Fruit fly (Drosophila melanogaster) whole organism, embryonic: ENCODE measurements around the gene CG2962.

Experiments used
- Bdp1 ChIP-seq: fragments of 200-800 bp; sonication (Bioruptor generic); optimal IDR thresholded peaks from 3 replicates; lab custom pipeline; 2016; ENCODE audit warnings: missing biosample characterization, missing genetic modification characterization
- C15 ChIP-seq: fragments of 200-800 bp; sonication (Bioruptor generic); IDR thresholded peaks from 3 replicates; pipeline ENCODE4 v1.3.6; 2022; ENCODE audit warnings: missing biosample characterization, missing genetic modification characterization
- CG11456 ChIP-seq: fragments of 200-800 bp; sonication (Bioruptor generic); IDR thresholded peaks from 3 replicates; pipeline ENCODE4 v1.3.6; 2022; ENCODE audit warnings: missing biosample characterization, missing genetic modification characterization
- CG12071 ChIP-seq: fragments of 200-800 bp; sonication (Bioruptor generic); optimal IDR thresholded peaks from 3 replicates; lab custom pipeline; 2018; ENCODE audit warnings: missing biosample characterization, mild to moderate bottlenecking, missing genetic modification characterization
- CG12391 ChIP-seq: fragments of 200-800 bp; sonication (Bioruptor generic); optimal IDR thresholded peaks from 3 replicates; lab custom pipeline; 2018; ENCODE audit warnings: missing biosample characterization, mild to moderate bottlenecking, missing genetic modification characterization, moderate library complexity
- CG13296 ChIP-seq: fragments of 200-800 bp; sonication (Bioruptor generic); optimal IDR thresholded peaks from 3 replicates; lab custom pipeline; 2018; ENCODE audit warnings: missing biosample characterization, mild to moderate bottlenecking, missing genetic modification characterization
- CG15601 ChIP-seq: fragments of 200-800 bp; sonication (Bioruptor generic); optimal IDR thresholded peaks from 3 replicates; lab custom pipeline; 2019; ENCODE audit warnings: missing biosample characterization, mild to moderate bottlenecking, missing genetic modification characterization, moderate library complexity
- CG16779 ChIP-seq: fragments of 200-800 bp; sonication (Bioruptor generic); IDR thresholded peaks from 2 replicates; pipeline ENCODE4 v1.3.6; 2022; ENCODE audit warnings: missing biosample characterization, missing genetic modification characterization
- CG16863 ChIP-seq: fragments of 200-800 bp; sonication (Bioruptor generic); optimal IDR thresholded peaks from 3 replicates; lab custom pipeline; 2016; ENCODE audit warnings: missing biosample characterization, missing genetic modification characterization
- CG18262 ChIP-seq: fragments of 200-800 bp; optimal IDR thresholded peaks from 3 replicates; lab custom pipeline; 2019; ENCODE audit warnings: missing biosample characterization, mild to moderate bottlenecking, missing genetic modification characterization, moderate library complexity
- CG18476 ChIP-seq: fragments of 200-800 bp; sonication (Bioruptor generic); optimal IDR thresholded peaks from 2 replicates; lab custom pipeline; 2016; ENCODE audit warnings: missing biosample characterization, mild to moderate bottlenecking, missing genetic modification characterization
- CG2120 ChIP-seq: fragments of 200-800 bp; sonication (Bioruptor generic); optimal IDR thresholded peaks from 3 replicates; lab custom pipeline; 2016; ENCODE audit warnings: missing biosample characterization, missing genetic modification characterization
- CG2889 ChIP-seq: fragments of 200-800 bp; sonication (Bioruptor generic); IDR thresholded peaks from 3 replicates; pipeline ENCODE4 v1.3.6; 2022; ENCODE audit warnings: missing biosample characterization, missing genetic modification characterization
- CG3995 ChIP-seq: fragments of 200-800 bp; sonication (Bioruptor generic); optimal IDR thresholded peaks from 3 replicates; lab custom pipeline; 2016; ENCODE audit warnings: missing biosample characterization, missing genetic modification characterization
- CG4707 ChIP-seq: fragments of 200-800 bp; sonication (Bioruptor generic); optimal IDR thresholded peaks from 2 replicates; lab custom pipeline; 2018; ENCODE audit warnings: missing biosample characterization, mild to moderate bottlenecking, missing genetic modification characterization, moderate library complexity
- CG5245 ChIP-seq: fragments of 200-800 bp; sonication (Bioruptor generic); optimal IDR thresholded peaks from 3 replicates; lab custom pipeline; 2016; ENCODE audit warnings: missing biosample characterization, missing genetic modification characterization
- CG6813 ChIP-seq: fragments of 200-800 bp; sonication (Bioruptor generic); optimal IDR thresholded peaks from 2 replicates; lab custom pipeline; 2017; ENCODE audit warnings: missing biosample characterization, missing genetic modification characterization, mild to moderate bottlenecking, moderate library complexity, missing genetic modification reagents
- CG7987 ChIP-seq: fragments of 200-800 bp; sonication (Bioruptor generic); optimal IDR thresholded peaks from 2 replicates; lab custom pipeline; 2018; ENCODE audit warnings: missing biosample characterization, mild to moderate bottlenecking, missing genetic modification characterization, moderate library complexity
- CG9609 ChIP-seq: fragments of 200-800 bp; sonication (Bioruptor generic); optimal IDR thresholded peaks from 3 replicates; lab custom pipeline; 2016; ENCODE audit warnings: missing biosample characterization, missing genetic modification characterization
- Chrac-16 ChIP-seq: fragments of 200-800 bp; sonication (Bioruptor generic); optimal IDR thresholded peaks from 3 replicates; lab custom pipeline; 2016; ENCODE audit warnings: missing biosample characterization, missing genetic modification characterization
- D19B ChIP-seq: fragments of 200-800 bp; sonication (Bioruptor generic); optimal IDR thresholded peaks from 2 replicates; lab custom pipeline; 2017; ENCODE audit warnings: missing biosample characterization, mild to moderate bottlenecking, missing genetic modification characterization
- HLH3B ChIP-seq: fragments of 200-800 bp; sonication (Bioruptor generic); IDR thresholded peaks from 2 replicates; pipeline ENCODE4 v1.3.6; 2022; ENCODE audit warnings: missing biosample characterization, missing genetic modification characterization
- Hmx ChIP-seq: fragments of 200-800 bp; sonication (Bioruptor generic); optimal IDR thresholded peaks from 2 replicates; lab custom pipeline; 2016; ENCODE audit warnings: missing biosample characterization, missing genetic modification characterization
- Mes4 ChIP-seq: fragments of 200-800 bp; sonication (Bioruptor generic); optimal IDR thresholded peaks from 2 replicates; lab custom pipeline; 2016; ENCODE audit warnings: missing biosample characterization, missing genetic modification characterization
- Myb ChIP-seq: fragments of 200-800 bp; sonication (Bioruptor generic); optimal IDR thresholded peaks from 2 replicates; lab custom pipeline; 2016; ENCODE audit warnings: missing biosample characterization, missing genetic modification characterization
- PHDP ChIP-seq: fragments of 200-800 bp; sonication (Bioruptor generic); optimal IDR thresholded peaks from 3 replicates; lab custom pipeline; 2018; ENCODE audit warnings: missing biosample characterization, mild to moderate bottlenecking, missing genetic modification characterization, moderate library complexity
- Scr ChIP-seq: fragments of 200-800 bp; sonication (Bioruptor generic); IDR thresholded peaks from 2 replicates; pipeline ENCODE4 v1.3.6; 2022; ENCODE audit warnings: missing biosample characterization, missing genetic modification characterization; ENCODE audit not compliant: partially characterized antibody
- Sox102F ChIP-seq: fragments of 200-800 bp; sonication (Bioruptor generic); optimal IDR thresholded peaks from 2 replicates; lab custom pipeline; 2018; ENCODE audit warnings: missing biosample characterization, mild to moderate bottlenecking, missing genetic modification characterization, moderate library complexity
- ab ChIP-seq: fragments of 200-800 bp; sonication (Bioruptor generic); optimal IDR thresholded peaks from 2 replicates; lab custom pipeline; 2016; ENCODE audit warnings: missing biosample characterization, missing genetic modification characterization
- ash1 ChIP-seq: fragments of 200-800 bp; sonication (Bioruptor generic); optimal IDR thresholded peaks from 2 replicates; lab custom pipeline; 2018; ENCODE audit warnings: missing biosample characterization, mild to moderate bottlenecking, missing genetic modification characterization
- bab2 ChIP-seq: fragments of 200-800 bp; sonication (Bioruptor generic); optimal IDR thresholded peaks from 2 replicates; lab custom pipeline; 2016; ENCODE audit warnings: missing biosample characterization, missing genetic modification characterization
- cad ChIP-seq: fragments of >200 bp; optimal IDR thresholded peaks from 2 replicates; lab custom pipeline; 2017; ENCODE audit warnings: missing biosample characterization, missing genetic modification characterization
- caup ChIP-seq: fragments of 200-800 bp; sonication (Bioruptor generic); optimal IDR thresholded peaks from 3 replicates; lab custom pipeline; 2017; ENCODE audit warnings: missing biosample characterization, mild to moderate bottlenecking, missing genetic modification characterization, moderate library complexity; ENCODE audit not compliant: severe bottlenecking
- chn ChIP-seq: fragments of 200-800 bp; sonication (Bioruptor generic); optimal IDR thresholded peaks from 2 replicates; lab custom pipeline; 2016; ENCODE audit warnings: missing biosample characterization, missing genetic modification characterization
- ci ChIP-seq: fragments of 200-800 bp; sonication (Bioruptor generic); IDR thresholded peaks from 3 replicates; pipeline ENCODE4 v1.3.6; 2022; ENCODE audit warnings: missing biosample characterization, missing genetic modification characterization
- croc ChIP-seq: fragments of 200-800 bp; sonication (Bioruptor generic); conservative IDR thresholded peaks from 3 replicates; pipeline ENCODE4 v1.3.6; 2022; ENCODE audit warnings: missing biosample characterization, missing genetic modification characterization
- dmrt11E ChIP-seq: fragments of 200-800 bp; sonication (Bioruptor generic); optimal IDR thresholded peaks from 3 replicates; lab custom pipeline; 2018; ENCODE audit warnings: missing biosample characterization, mild to moderate bottlenecking, missing genetic modification characterization, moderate library complexity
- dpn ChIP-seq, 2 experiments: fragments of 200-800 bp; sonication (Bioruptor generic); optimal IDR thresholded peaks; 3 replicates each; lab custom pipeline; 2016; ENCODE audit warnings: missing biosample characterization in 2 of 2, missing genetic modification characterization in 2 of 2
- emc ChIP-seq: fragments of 200-800 bp; sonication (Bioruptor generic); optimal IDR thresholded peaks from 2 replicates; lab custom pipeline; 2016; ENCODE audit warnings: missing biosample characterization, missing genetic modification characterization
- fd64A ChIP-seq: fragments of 200-800 bp; sonication (Bioruptor generic); optimal IDR thresholded peaks from 3 replicates; lab custom pipeline; 2018; ENCODE audit warnings: missing biosample characterization, mild to moderate bottlenecking, missing genetic modification characterization
- gce ChIP-seq: fragments of 200-800 bp; sonication (Bioruptor generic); IDR thresholded peaks from 3 replicates; pipeline ENCODE4 v1.3.6; 2022; ENCODE audit warnings: missing biosample characterization, missing genetic modification characterization
- jigr1 ChIP-seq: fragments of 200-800 bp; sonication (Bioruptor generic); IDR thresholded peaks from 3 replicates; pipeline ENCODE4 v1.3.6; 2022; ENCODE audit warnings: missing biosample characterization, missing genetic modification characterization
- kni ChIP-seq: fragments of 200-800 bp; sonication (Bioruptor generic); optimal IDR thresholded peaks from 3 replicates; lab custom pipeline; 2017; ENCODE audit warnings: mild to moderate bottlenecking, missing biosample characterization, missing genetic modification reagents, missing genetic modification characterization
- mirr ChIP-seq: fragments of 200-800 bp; sonication (Bioruptor generic); optimal IDR thresholded peaks from 3 replicates; lab custom pipeline; 2018; ENCODE audit warnings: missing biosample characterization, mild to moderate bottlenecking, missing genetic modification characterization
- nmo ChIP-seq: fragments of 200-800 bp; sonication (Bioruptor generic); optimal IDR thresholded peaks from 2 replicates; lab custom pipeline; 2018; ENCODE audit warnings: missing biosample characterization, mild to moderate bottlenecking, missing genetic modification characterization, moderate library complexity
- prd ChIP-seq, 3 experiments: fragments of >200 bp in 2 of 3; fragments of 200-800 bp in 1 of 3; sonication (Bioruptor generic) in 1 of 3; optimal IDR thresholded peaks in 2 of 3; IDR thresholded peaks in 1 of 3; 2 replicates in 2 of 3; 3 replicates in 1 of 3; pipeline versions ENCODE4 v1.3.6 to Lab custom; 2017 to 2022; ENCODE audit warnings: missing biosample characterization in 1 of 3, missing genetic modification characterization in 1 of 3
- pum ChIP-seq: fragments of 200-800 bp; sonication (Bioruptor generic); optimal IDR thresholded peaks from 2 replicates; lab custom pipeline; 2016; ENCODE audit warnings: missing biosample characterization, missing genetic modification characterization
- rib ChIP-seq: fragments of 200-800 bp; sonication (Bioruptor generic); IDR thresholded peaks from 2 replicates; pipeline ENCODE4 v1.3.6; 2022; ENCODE audit warnings: missing biosample characterization, missing genetic modification characterization
- ro ChIP-seq: fragments of 200-800 bp; sonication (Bioruptor generic); IDR thresholded peaks from 2 replicates; pipeline ENCODE4 v1.3.6; 2022; ENCODE audit warnings: missing biosample characterization, missing genetic modification characterization

Gene CG2962

dm6 chrX:10265213-10266017 lies 49.0 kb upstream of the CG2962 start, which contains the start of gene CG12643 (continued):
- TF ChIP-seq Scr (GFP tag; lab: Robert Waterston, UW) (no peak), prd (optimal IDR thresholded peaks at IDR 0.05; lab: Kevin White, UChicago) (no peak), prd (GFP tag; IDR thresholded peaks at IDR 0.05; lab: Robert Waterston, UW) (peak; percentile 94), Sox102F (GFP tag; lab: Kevin White, UChicago) (peak; percentile 95), emc (GFP tag; lab: Kevin White, UChicago) (peak; percentile 89), CG9609 (GFP tag; lab: Kevin White, UChicago) (peak; percentile 96), PHDP (tag; lab: Kevin White, UChicago) (peak; percentile 84), gce (GFP tag; lab: Robert Waterston, UW) (peak; percentile 87), dmrt11E (peak; percentile 67), Chrac-16 (GFP tag; lab: Kevin White, UChicago) (peak; percentile 86), Myb (GFP tag; lab: Kevin White, UChicago) (peak; percentile 83), CG18476 (peak; percentile 82), CG16863 (GFP tag; lab: Kevin White, UChicago) (peak; percentile 94), croc (GFP tag; lab: Robert Waterston, UW) (peak; percentile 84), CG6813 (GFP tag; lab: Kevin White, UChicago) (peak; percentile 83), ci (GFP tag; lab: Robert Waterston, UW) (peak; percentile 98), nmo (GFP tag; lab: Kevin White, UChicago) (peak; percentile 86), ro (GFP tag; lab: Robert Waterston, UW) (peak; percentile 75), CG2889 (GFP tag; lab: Robert Waterston, UW) (peak; percentile 84), dpn (GFP tag; optimal IDR thresholded peaks at IDR 0.05; lab: Kevin White, UChicago) (peak; percentile 94), CG7987 (GFP tag; lab: Kevin White, UChicago) (peak; percentile 64), cad (no peak), HLH3B (peak; percentile 95), CG12391 (tag; lab: Kevin White, UChicago) (peak; percentile 79), CG2120 (peak; percentile 88), caup (peak; percentile 80), bab2 (GFP tag; lab: Kevin White, UChicago) (peak; percentile 96), Hmx (GFP tag; lab: Kevin White, UChicago) (no peak), CG4707 (GFP tag; lab: Kevin White, UChicago) (peak; percentile 53), mirr (GFP tag; lab: Kevin White, UChicago) (peak; percentile 22), CG5245 (GFP tag; lab: Kevin White, UChicago) (peak; percentile 94), CG13296 (GFP tag; lab: Kevin White, UChicago) (peak; percentile 84), C15 (GFP tag; lab: Robert Waterston, UW) (peak; percentile 74; the same call in 2 of the 3 replicates), CG18262 (tag; lab: Kevin White, UChicago) (peak; percentile 80), chn (GFP tag; lab: Kevin White, UChicago) (peak; percentile 95), ash1 (GFP tag; lab: Kevin White, UChicago) (no peak), fd64A (peak; percentile 72), Bdp1 (peak; percentile 84), CG12071 (GFP tag; lab: Kevin White, UChicago) (peak; percentile 90), CG15601 (tag; lab: Kevin White, UChicago) (peak; percentile 72), kni (GFP tag; lab: Kevin White, UChicago) (peak; percentile 70), CG16779 (GFP tag; lab: Robert Waterston, UW) (peak; percentile 81), rib (peak; percentile 68), CG11456 (GFP tag; lab: Robert Waterston, UW) (peak; percentile 90), D19B (GFP tag; lab: Kevin White, UChicago) (peak; percentile 97), pum (GFP tag; lab: Kevin White, UChicago) (peak; percentile 89), Mes4 (GFP tag; lab: Kevin White, UChicago) (peak; percentile 87), ab (peak; percentile 89), jigr1 (GFP tag; lab: Robert Waterston, UW) (peak; percentile 81), CG3995 (GFP tag; lab: Kevin White, UChicago) (peak; percentile 30)
